Worm (Caenorhabditis elegans): ENCODE results near the gene atf-2.

atf-2 gene

ce11 chrII:8742006-8742847, 9.6 kb upstream of the atf-2 start (continued):
- TF ChIP-seq nfya-2 (GFP tag; IDR thresholded peaks at IDR 0.05) (no peak), sdz-38 (tag; optimal IDR thresholded peaks at IDR 0.05) (no peak), ztf-18 (tag; optimal IDR thresholded peaks at IDR 0.05) (no peak), nhr-179 (tag; optimal IDR thresholded peaks at IDR 0.05) (no peak), ceh-91 (GFP tag; IDR thresholded peaks at IDR 0.05) (no peak), lin-26 (GFP tag; IDR thresholded peaks at IDR 0.05) (peak; percentile 75), ekl-4 (GFP tag; IDR thresholded peaks at IDR 0.05) (0 out of 2 replicates have a peak, but pooled peaks have one; percentile 19), ama-1 (optimal IDR thresholded peaks at IDR 0.05) (no peak), ama-1 (GFP tag; optimal IDR thresholded peaks at IDR 0.05) (no peak), F23B12.7 (tag; optimal IDR thresholded peaks at IDR 0.05; ENCODE audit: insufficient read depth) (no peak), zfh-2 (GFP tag; conservative IDR thresholded peaks at IDR 0.05) (no peak), unc-130 (GFP tag; optimal IDR thresholded peaks at IDR 0.05) (no peak), repo-1 (tag; optimal IDR thresholded peaks at IDR 0.05) (no peak), ztf-26 (tag; optimal IDR thresholded peaks at IDR 0.05) (peak; percentile 80), ceh-58 (GFP tag; IDR thresholded peaks at IDR 0.05) (no peak), Y95B8A.8 (GFP tag; IDR thresholded peaks at IDR 0.05) (no peak), mcd-1 (GFP tag; IDR thresholded peaks at IDR 0.05) (0 out of 2 replicates have a peak, but pooled peaks have one; percentile 21)

- TF ChIP-seq snpc-3.4 (tag; optimal IDR thresholded peaks at IDR 0.05), result peak; percentile 2
- no peak for TF ChIP-seq F23B12.7 (tag; optimal IDR thresholded peaks at IDR 0.05; ENCODE audit: insufficient read depth)
- TF ChIP-seq ztf-18 (tag; optimal IDR thresholded peaks at IDR 0.05), result peak; percentile 41
Observed at ce11 chrII:8742972-8743371, 8.8 kb upstream of the atf-2 start.

- no peak for TF ChIP-seq attf-5 (GFP tag; optimal IDR thresholded peaks at IDR 0.05)
- TF ChIP-seq bed-2 (GFP tag; IDR thresholded peaks at IDR 0.05), result no peak
- TF ChIP-seq F49E8.2 (tag; optimal IDR thresholded peaks at IDR 0.05; ENCODE audit: insufficient read depth), result no peak
- TF ChIP-seq Y95B8A.8 (GFP tag; IDR thresholded peaks at IDR 0.05), result no peak; the same call in 1 of the 2 replicates
- TF ChIP-seq tlf-1 (GFP tag; optimal IDR thresholded peaks at IDR 0.05), result no peak
- TF ChIP-seq rec-8 (tag; optimal IDR thresholded peaks at IDR 0.05), result no peak
- TF ChIP-seq madf-3 (GFP tag; IDR thresholded peaks at IDR 0.05), result no peak
- no peak for TF ChIP-seq Y67H2A.10 (GFP tag; conservative IDR thresholded peaks at IDR 0.05)
- TF ChIP-seq F55B11.4 (tag; optimal IDR thresholded peaks at IDR 0.05; ENCODE audit: borderline replicate concordance, insufficient read depth), result no peak
- no peak for TF ChIP-seq ccch-3 (GFP tag; optimal IDR thresholded peaks at IDR 0.05)
- TF ChIP-seq nhr-80 (tag; optimal IDR thresholded peaks at IDR 0.05), result peak; percentile 31
- TF ChIP-seq hmg-1.2 (GFP tag; IDR thresholded peaks at IDR 0.05), result peak; percentile 16; the same call in 1 of the 2 replicates
- no peak for TF ChIP-seq snpc-3.4 (tag; optimal IDR thresholded peaks at IDR 0.05)
- no peak for TF ChIP-seq B0035.1 (tag; optimal IDR thresholded peaks at IDR 0.05)
- TF ChIP-seq ama-1 (optimal IDR thresholded peaks at IDR 0.05), result peak; percentile 87
- no peak for TF ChIP-seq ama-1 (GFP tag; optimal IDR thresholded peaks at IDR 0.05)
- no peak for TF ChIP-seq F37B4.10 (GFP tag; IDR thresholded peaks at IDR 0.05)
- TF ChIP-seq lin-40 (tag; optimal IDR thresholded peaks at IDR 0.05), result peak; percentile 65
- no peak for TF ChIP-seq sptf-2 (GFP tag; optimal IDR thresholded peaks at IDR 0.05)
- TF ChIP-seq let-607 (tag; optimal IDR thresholded peaks at IDR 0.05), result peak in 1 of 2 experiments; percentile 29
- TF ChIP-seq zfh-2 (GFP tag; conservative IDR thresholded peaks at IDR 0.05), result no peak
- no peak for TF ChIP-seq cebp-1 (GFP tag; IDR thresholded peaks at IDR 0.05)
- peak; percentile 56 for TF ChIP-seq cebp-1 (tag; optimal IDR thresholded peaks at IDR 0.05)
- TF ChIP-seq hmg-20 (GFP tag; IDR thresholded peaks at IDR 0.05), result no peak
- no peak for TF ChIP-seq D2030.7 (GFP tag; IDR thresholded peaks at IDR 0.05)
- no peak for TF ChIP-seq snpc-1.3 (tag; optimal IDR thresholded peaks at IDR 0.05; ENCODE audit: insufficient read depth)
- no peak for TF ChIP-seq mxl-1 (tag; optimal IDR thresholded peaks at IDR 0.05)
- no peak for TF ChIP-seq rcor-1 (GFP tag; IDR thresholded peaks at IDR 0.05)
Observed at ce11 chrII:8743379-8744173, 8.2 kb upstream of the atf-2 start, which contains the start of gene mak-1. mak-1 (plus strand) TSS chrII:8744071.
